Fruit fly (Drosophila melanogaster): ENCODE results near the gene PGRP-SB1.
A peak's percentile ranks its signal among the peaks of the same experiment; 100 is the strongest.

PGRP-SB1 gene

dm6 chr3L:16760274-16760673 is 32.5 kb upstream of the PGRP-SB1 start (continued):
- no peak for TF ChIP-seq ro (GFP tag; IDR thresholded peaks at IDR 0.05)
- no peak for TF ChIP-seq Usf (GFP tag; optimal IDR thresholded peaks at IDR 0.05)
- TF ChIP-seq croc (GFP tag; conservative IDR thresholded peaks at IDR 0.05) = no peak; the same call in 2 of the 3 replicates
- no peak for TF ChIP-seq ttk (GFP tag; IDR thresholded peaks at IDR 0.05)
- no peak for TF ChIP-seq CG8089 (GFP tag; optimal IDR thresholded peaks at IDR 0.05)
- no peak for TF ChIP-seq cg (GFP tag; optimal IDR thresholded peaks at IDR 0.05)
- no peak for TF ChIP-seq zen2 (GFP tag; IDR thresholded peaks at IDR 0.05; ENCODE audit: partially characterized antibody)
- TF ChIP-seq CG12942 (GFP tag; optimal IDR thresholded peaks at IDR 0.05) = peak; percentile 7
- TF ChIP-seq bbx (GFP tag; IDR thresholded peaks at IDR 0.05; ENCODE audit: partially characterized antibody) = no peak
- TF ChIP-seq CG1529 (GFP tag; optimal IDR thresholded peaks at IDR 0.05) = no peak
- no peak for TF ChIP-seq run (tag; optimal IDR thresholded peaks at IDR 0.05)
- TF ChIP-seq Adf1 (GFP tag; IDR thresholded peaks at IDR 0.05) = no peak
- TF ChIP-seq CG10979 (tag; optimal IDR thresholded peaks at IDR 0.05) = peak; percentile 59
- TF ChIP-seq Awh (GFP tag; IDR thresholded peaks at IDR 0.05) = no peak
- TF ChIP-seq Dip3 (GFP tag; optimal IDR thresholded peaks at IDR 0.05) = no peak
- TF ChIP-seq CG16863 (GFP tag; optimal IDR thresholded peaks at IDR 0.05) = peak; percentile 39
- TF ChIP-seq CG6689 (GFP tag; IDR thresholded peaks at IDR 0.05) = no peak
- TF ChIP-seq lov (optimal IDR thresholded peaks at IDR 0.05) = no peak
- TF ChIP-seq lov (GFP tag; IDR thresholded peaks at IDR 0.05) = no peak
- TF ChIP-seq lola (GFP tag; optimal IDR thresholded peaks at IDR 0.05) = peak in 1 of 3 experiments; percentile 55
- peak; percentile 92 for TF ChIP-seq Ets65A (GFP tag)
- TF ChIP-seq zfh2 (GFP tag; optimal IDR thresholded peaks at IDR 0.05) = no peak
- TF ChIP-seq Ada2b (GFP tag; IDR thresholded peaks at IDR 0.05) = no peak
- no peak for TF ChIP-seq Rx (GFP tag; IDR thresholded peaks at IDR 0.05)
- no peak for TF ChIP-seq pho (GFP tag; optimal IDR thresholded peaks at IDR 0.05)
- no peak for TF ChIP-seq HLH54F (GFP tag; optimal IDR thresholded peaks at IDR 0.05)
- peak in 1 of 2 experiments; percentile 32 for TF ChIP-seq dpn (GFP tag; optimal IDR thresholded peaks at IDR 0.05)
- TF ChIP-seq Sin3A (optimal IDR thresholded peaks at IDR 0.05) = no peak
- TF ChIP-seq wek (GFP tag; optimal IDR thresholded peaks at IDR 0.05) = no peak
- TF ChIP-seq CG17612 (GFP tag; IDR thresholded peaks at IDR 0.05) = no peak
- no peak for TF ChIP-seq CG34224 (GFP tag; IDR thresholded peaks at IDR 0.05; ENCODE audit: partially characterized antibody)
- TF ChIP-seq zfh1 (GFP tag; IDR thresholded peaks at IDR 0.05) = no peak
- TF ChIP-seq Xrp1 (GFP tag; IDR thresholded peaks at IDR 0.05) = peak; percentile 47; the same call in 1 of the 2 replicates
- no peak for TF ChIP-seq CG32532 (GFP tag; IDR thresholded peaks at IDR 0.05)
- TF ChIP-seq Antp (GFP tag; optimal IDR thresholded peaks at IDR 0.05) = peak; percentile 25
- no peak for TF ChIP-seq CG6791 (GFP tag; IDR thresholded peaks at IDR 0.05; ENCODE audit: partially characterized antibody)
- no peak for TF ChIP-seq amos (GFP tag; IDR thresholded peaks at IDR 0.05; ENCODE audit: partially characterized antibody)
- no peak for TF ChIP-seq CG7928 (GFP tag; optimal IDR thresholded peaks at IDR 0.05)
- TF ChIP-seq CG9215 (GFP tag; IDR thresholded peaks at IDR 0.05) = no peak
- TF ChIP-seq CG14965 (GFP tag; optimal IDR thresholded peaks at IDR 0.05; ENCODE audit: borderline replicate concordance) = no peak
- no peak for TF ChIP-seq CG9876 (GFP tag; optimal IDR thresholded peaks at IDR 0.05)
- TF ChIP-seq CrebB (tag; optimal IDR thresholded peaks at IDR 0.05) = no peak
- no peak for TF ChIP-seq mld (GFP tag; IDR thresholded peaks at IDR 0.05; ENCODE audit: partially characterized antibody)
- TF ChIP-seq Sox102F (GFP tag; optimal IDR thresholded peaks at IDR 0.05) = peak; percentile 63
- TF ChIP-seq CG3407 (GFP tag; optimal IDR thresholded peaks at IDR 0.05) = no peak
- TF ChIP-seq sim (GFP tag; IDR thresholded peaks at IDR 0.05) = no peak
- TF ChIP-seq knrl (GFP tag; IDR thresholded peaks at IDR 0.05; ENCODE audit: partially characterized antibody) = no peak
- TF ChIP-seq CG14710 (tag; optimal IDR thresholded peaks at IDR 0.05) = peak; percentile 9
- TF ChIP-seq salm (tag; optimal IDR thresholded peaks at IDR 0.05) = no peak
- TF ChIP-seq slou (GFP tag; optimal IDR thresholded peaks at IDR 0.05) = no peak
- TF ChIP-seq Oli (tag; optimal IDR thresholded peaks at IDR 0.05) = peak; percentile 59
- TF ChIP-seq Hey (tag; optimal IDR thresholded peaks at IDR 0.05) = peak; percentile 8

Data from whole organism, embryonic.